Fruit fly (Drosophila melanogaster) whole organism, embryonic: ENCODE data around the gene CG8236.

Source experiments
- BEAF-32 ChIP-seq: fragments of 200-800 bp; sonication (Bioruptor generic); optimal IDR thresholded peaks from 3 replicates; lab custom pipeline; 2017; ENCODE audit warnings: missing biosample characterization, missing genetic modification characterization, mild to moderate bottlenecking, moderate library complexity, missing genetic modification reagents
- CG10654 ChIP-seq: fragments of 200-800 bp; sonication (Bioruptor generic); optimal IDR thresholded peaks from 2 replicates; lab custom pipeline; 2016; ENCODE audit warnings: missing biosample characterization, missing genetic modification characterization
- CG10979 ChIP-seq: fragments of 200-800 bp; sonication (Bioruptor generic); optimal IDR thresholded peaks from 2 replicates; lab custom pipeline; 2018; ENCODE audit warnings: missing biosample characterization, mild to moderate bottlenecking, missing genetic modification characterization, moderate library complexity
- CG11085 ChIP-seq: fragments of 200-800 bp; sonication (Bioruptor generic); IDR thresholded peaks from 2 replicates; pipeline ENCODE4 v1.3.6; 2022; ENCODE audit warnings: missing biosample characterization, missing genetic modification characterization
- CG12236 ChIP-seq: fragments of 200-800 bp; sonication (Bioruptor generic); optimal IDR thresholded peaks from 2 replicates; lab custom pipeline; 2016; ENCODE audit warnings: missing biosample characterization, missing genetic modification characterization
- CG13894 ChIP-seq: fragments of 200-800 bp; sonication (Bioruptor generic); optimal IDR thresholded peaks from 3 replicates; lab custom pipeline; 2018; ENCODE audit warnings: missing biosample characterization, mild to moderate bottlenecking, missing genetic modification characterization, moderate library complexity
- CG14860 ChIP-seq: fragments of 200-800 bp; sonication (Bioruptor generic); IDR thresholded peaks from 3 replicates; pipeline ENCODE4 v1.3.6; 2022; ENCODE audit warnings: missing biosample characterization, missing genetic modification characterization; ENCODE audit not compliant: partially characterized antibody
- CG15601 ChIP-seq: fragments of 200-800 bp; sonication (Bioruptor generic); optimal IDR thresholded peaks from 3 replicates; lab custom pipeline; 2019; ENCODE audit warnings: missing biosample characterization, mild to moderate bottlenecking, missing genetic modification characterization, moderate library complexity
- CG16813 ChIP-seq: fragments of 200-800 bp; sonication (Bioruptor generic); IDR thresholded peaks from 3 replicates; pipeline ENCODE4 v1.3.6; 2022; ENCODE audit warnings: missing biosample characterization, missing genetic modification characterization; ENCODE audit not compliant: partially characterized antibody
- CG17328 ChIP-seq: fragments of 200-800 bp; sonication (Bioruptor generic); IDR thresholded peaks from 2 replicates; pipeline ENCODE4 v1.3.6; 2022; ENCODE audit warnings: missing biosample characterization, missing genetic modification characterization
- CG17912 ChIP-seq: fragments of 200-800 bp; sonication (Bioruptor generic); optimal IDR thresholded peaks from 2 replicates; lab custom pipeline; 2018; ENCODE audit warnings: missing biosample characterization, mild to moderate bottlenecking, missing genetic modification characterization
- CG18476 ChIP-seq: fragments of 200-800 bp; sonication (Bioruptor generic); optimal IDR thresholded peaks from 2 replicates; lab custom pipeline; 2016; ENCODE audit warnings: missing biosample characterization, mild to moderate bottlenecking, missing genetic modification characterization
- CG32767 ChIP-seq: fragments of 200-800 bp; sonication (Bioruptor generic); IDR thresholded peaks from 2 replicates; pipeline ENCODE4 v1.3.6; 2022; ENCODE audit warnings: missing biosample characterization, missing genetic modification characterization
- CG34224 ChIP-seq: fragments of 200-800 bp; sonication (Bioruptor generic); IDR thresholded peaks from 3 replicates; pipeline ENCODE4 v1.3.6; 2022; ENCODE audit warnings: missing biosample characterization, missing genetic modification characterization; ENCODE audit not compliant: partially characterized antibody
- CG4360 ChIP-seq: fragments of 200-800 bp; sonication (Bioruptor generic); IDR thresholded peaks from 2 replicates; pipeline ENCODE4 v1.3.6; 2022; ENCODE audit warnings: missing biosample characterization, missing genetic modification characterization
- CG6689 ChIP-seq: fragments of 200-800 bp; sonication (Bioruptor generic); IDR thresholded peaks from 2 replicates; pipeline ENCODE4 v1.3.6; 2022; ENCODE audit warnings: missing biosample characterization, missing genetic modification characterization
- CG6854 ChIP-seq: fragments of 200-800 bp; sonication (Bioruptor generic); optimal IDR thresholded peaks from 3 replicates; lab custom pipeline; 2017; ENCODE audit warnings: missing biosample characterization, mild to moderate bottlenecking, missing genetic modification characterization
- CG8281 ChIP-seq: fragments of 200-800 bp; sonication (Bioruptor generic); optimal IDR thresholded peaks from 2 replicates; lab custom pipeline; 2018; ENCODE audit warnings: missing biosample characterization, mild to moderate bottlenecking, missing genetic modification characterization, moderate library complexity
- CG9932 ChIP-seq: fragments of 200-800 bp; sonication (Bioruptor generic); IDR thresholded peaks from 2 replicates; pipeline ENCODE4 v1.3.6; 2022; ENCODE audit warnings: missing biosample characterization, missing genetic modification characterization
- E2f2 ChIP-seq: fragments of 200-800 bp; sonication (Bioruptor generic); IDR thresholded peaks from 2 replicates; pipeline ENCODE4 v1.3.6; 2022; ENCODE audit warnings: missing biosample characterization, missing genetic modification characterization
- Fer3 ChIP-seq: fragments of 200-800 bp; sonication (Bioruptor generic); optimal IDR thresholded peaks from 2 replicates; lab custom pipeline; 2018; ENCODE audit warnings: missing biosample characterization, mild to moderate bottlenecking, missing genetic modification characterization, moderate library complexity
- Hmr ChIP-seq: fragments of 200-800 bp; sonication (Bioruptor generic); optimal IDR thresholded peaks from 3 replicates; lab custom pipeline; 2017; ENCODE audit warnings: mild to moderate bottlenecking, missing biosample characterization, missing genetic modification reagents, missing genetic modification characterization
- Jarid2 ChIP-seq: fragments of 200-800 bp; sonication (Bioruptor generic); optimal IDR thresholded peaks from 3 replicates; lab custom pipeline; 2017; ENCODE audit warnings: mild to moderate bottlenecking, missing biosample characterization, missing genetic modification reagents, missing genetic modification characterization
- MTF-1 ChIP-seq: fragments of 200-800 bp; sonication (Bioruptor generic); optimal IDR thresholded peaks from 2 replicates; lab custom pipeline; 2018; ENCODE audit warnings: missing biosample characterization, mild to moderate bottlenecking, missing genetic modification characterization, borderline replicate concordance
- Max ChIP-seq: fragments of 200-800 bp; sonication (Bioruptor generic); optimal IDR thresholded peaks from 2 replicates; lab custom pipeline; 2016; ENCODE audit warnings: missing biosample characterization, mild to moderate bottlenecking, missing genetic modification characterization
- Meics ChIP-seq: fragments of 200-800 bp; sonication (Bioruptor generic); optimal IDR thresholded peaks from 2 replicates; lab custom pipeline; 2017; ENCODE audit warnings: missing biosample characterization, mild to moderate bottlenecking, missing genetic modification characterization
- Spps ChIP-seq: fragments of 200-800 bp; sonication (Bioruptor generic); optimal IDR thresholded peaks from 2 replicates; lab custom pipeline; 2018; ENCODE audit warnings: missing biosample characterization, mild to moderate bottlenecking, missing genetic modification characterization
- Taf1 ChIP-seq: fragments of 200-800 bp; sonication (Bioruptor generic); IDR thresholded peaks from 2 replicates; pipeline ENCODE4 v1.3.6; 2022; ENCODE audit warnings: missing biosample characterization, missing genetic modification characterization
- az2 ChIP-seq: fragments of 200-800 bp; sonication (Bioruptor generic); optimal IDR thresholded peaks from 3 replicates; lab custom pipeline; 2016; ENCODE audit warnings: missing biosample characterization, missing genetic modification characterization
- cas ChIP-seq: fragments of 200-800 bp; sonication (Bioruptor generic); IDR thresholded peaks from 2 replicates; pipeline ENCODE4 v1.3.6; 2022; ENCODE audit warnings: missing biosample characterization, missing genetic modification characterization
- crc ChIP-seq: fragments of 200-800 bp; sonication (Bioruptor generic); optimal IDR thresholded peaks from 2 replicates; lab custom pipeline; 2016; ENCODE audit warnings: missing biosample characterization, missing genetic modification characterization
- crol ChIP-seq: fragments of 200-800 bp; sonication (Bioruptor generic); IDR thresholded peaks from 2 replicates; pipeline ENCODE4 v1.3.6; 2022; ENCODE audit warnings: missing biosample characterization, missing genetic modification characterization
- crp ChIP-seq, 2 experiments: fragments of 200-800 bp; sonication (Bioruptor generic); optimal IDR thresholded peaks; 2 replicates in 1 of 2; 3 replicates in 1 of 2; lab custom pipeline; 2017; ENCODE audit warnings: missing biosample characterization in 2 of 2, missing genetic modification characterization in 2 of 2, mild to moderate bottlenecking in 1 of 2, moderate library complexity in 1 of 2
- dati ChIP-seq: fragments of 200-800 bp; sonication (Bioruptor generic); IDR thresholded peaks from 2 replicates; pipeline ENCODE4 v1.3.6; 2022; ENCODE audit warnings: missing biosample characterization, missing genetic modification characterization
- disco-r ChIP-seq: fragments of 200-800 bp; sonication (Bioruptor generic); optimal IDR thresholded peaks from 2 replicates; lab custom pipeline; 2016; ENCODE audit warnings: missing biosample characterization, missing genetic modification characterization
- ems ChIP-seq: fragments of 200-800 bp; sonication (Bioruptor generic); optimal IDR thresholded peaks from 3 replicates; lab custom pipeline; 2016; ENCODE audit warnings: missing biosample characterization, missing genetic modification characterization
- en ChIP-seq: fragments of 200-800 bp; sonication (Bioruptor generic); optimal IDR thresholded peaks from 2 replicates; lab custom pipeline; 2016; ENCODE audit warnings: missing biosample characterization, missing genetic modification characterization
- fd102C ChIP-seq: fragments of 200-800 bp; sonication (Bioruptor generic); optimal IDR thresholded peaks from 2 replicates; lab custom pipeline; 2018; ENCODE audit warnings: missing biosample characterization, mild to moderate bottlenecking, missing genetic modification characterization, moderate library complexity
- fd64A ChIP-seq: fragments of 200-800 bp; sonication (Bioruptor generic); optimal IDR thresholded peaks from 3 replicates; lab custom pipeline; 2018; ENCODE audit warnings: missing biosample characterization, mild to moderate bottlenecking, missing genetic modification characterization
- fu2 ChIP-seq: fragments of 200-800 bp; sonication (Bioruptor generic); optimal IDR thresholded peaks from 2 replicates; lab custom pipeline; 2016; ENCODE audit warnings: missing biosample characterization, missing genetic modification characterization
- grn ChIP-seq: fragments of 200-800 bp; sonication (Bioruptor generic); optimal IDR thresholded peaks from 3 replicates; lab custom pipeline; 2017; ENCODE audit warnings: missing biosample characterization, missing genetic modification characterization
- jigr1 ChIP-seq: fragments of 200-800 bp; sonication (Bioruptor generic); IDR thresholded peaks from 3 replicates; pipeline ENCODE4 v1.3.6; 2022; ENCODE audit warnings: missing biosample characterization, missing genetic modification characterization
- onecut ChIP-seq: fragments of 200-800 bp; sonication (Bioruptor generic); IDR thresholded peaks from 2 replicates; pipeline ENCODE4 v1.3.6; 2022; ENCODE audit warnings: missing biosample characterization, missing genetic modification characterization
- prd ChIP-seq, 3 experiments: fragments of >200 bp in 2 of 3; fragments of 200-800 bp in 1 of 3; sonication (Bioruptor generic) in 1 of 3; optimal IDR thresholded peaks in 2 of 3; IDR thresholded peaks in 1 of 3; 2 replicates in 2 of 3; 3 replicates in 1 of 3; pipeline versions ENCODE4 v1.3.6 to Lab custom; 2017 to 2022; ENCODE audit warnings: missing biosample characterization in 1 of 3, missing genetic modification characterization in 1 of 3
- psq ChIP-seq: fragments of 200-800 bp; sonication (Bioruptor generic); optimal IDR thresholded peaks from 2 replicates; lab custom pipeline; 2017; ENCODE audit warnings: missing biosample characterization, missing genetic modification characterization
- sd ChIP-seq: fragments of 200-800 bp; sonication (Bioruptor generic); optimal IDR thresholded peaks from 3 replicates; lab custom pipeline; 2018; ENCODE audit warnings: missing biosample characterization, mild to moderate bottlenecking, missing genetic modification characterization, moderate library complexity
- sima ChIP-seq: fragments of 200-800 bp; sonication (Bioruptor generic); optimal IDR thresholded peaks from 2 replicates; lab custom pipeline; 2016; ENCODE audit warnings: missing biosample characterization, missing genetic modification characterization
- tio ChIP-seq: fragments of 200-800 bp; sonication (Bioruptor generic); optimal IDR thresholded peaks from 2 replicates; lab custom pipeline; 2017; ENCODE audit warnings: missing biosample characterization, missing genetic modification characterization, inconsistent platforms
- vnd ChIP-seq: fragments of 200-800 bp; sonication (Bioruptor generic); IDR thresholded peaks from 3 replicates; pipeline ENCODE4 v1.3.6; 2022; ENCODE audit warnings: missing biosample characterization, missing genetic modification characterization; ENCODE audit not compliant: partially characterized antibody
- zen2 ChIP-seq: fragments of 200-800 bp; sonication (Bioruptor generic); IDR thresholded peaks from 3 replicates; pipeline ENCODE4 v1.3.6; 2022; ENCODE audit warnings: missing biosample characterization, missing genetic modification characterization; ENCODE audit not compliant: partially characterized antibody

The CG8236 gene

dm6 chr3R:8784788-8785187 lies 15.6 kb downstream of the CG8236 start (continued):
- TF ChIP-seq grn (GFP tag; lab: Kevin White, UChicago): no peak
- no peak for TF ChIP-seq CG10654 (GFP tag; lab: Kevin White, UChicago)
- no peak for TF ChIP-seq crc (GFP tag; lab: Kevin White, UChicago)
- TF ChIP-seq CG11085 (GFP tag; lab: Robert Waterston, UW): no peak
- no peak for TF ChIP-seq disco-r (GFP tag; lab: Kevin White, UChicago)
- no peak for TF ChIP-seq en
- peak; percentile 10 for TF ChIP-seq fu2 (GFP tag; lab: Kevin White, UChicago)
- no peak for TF ChIP-seq CG13894 (tag; lab: Kevin White, UChicago)
- TF ChIP-seq vnd (GFP tag; lab: Robert Waterston, UW): no peak
- no peak for TF ChIP-seq CG4360 (GFP tag; lab: Robert Waterston, UW)
- TF ChIP-seq fd102C (GFP tag; lab: Kevin White, UChicago): no peak
- peak; percentile 3 for TF ChIP-seq CG18476 (GFP tag; lab: Kevin White, UChicago)
- peak; percentile 44 for TF ChIP-seq Hmr (GFP tag; lab: Kevin White, UChicago)
- TF ChIP-seq jigr1 (GFP tag; lab: Robert Waterston, UW): no peak
- TF ChIP-seq MTF-1 (GFP tag; lab: Kevin White, UChicago): no peak
- TF ChIP-seq CG14860 (GFP tag; lab: Robert Waterston, UW): no peak
- no peak for TF ChIP-seq CG8281
- no peak for TF ChIP-seq Meics (GFP tag; lab: Kevin White, UChicago)
- peak; percentile 44; the same call in 1 of the 2 replicates for TF ChIP-seq CG17328
- no peak for TF ChIP-seq CG17912 (GFP tag; lab: Kevin White, UChicago)
- no peak for TF ChIP-seq CG6854
- peak; percentile 29; the same call in 1 of the 2 replicates for TF ChIP-seq cas (GFP tag; lab: Robert Waterston, UW)
- peak; percentile 35; the same call in 1 of the 2 replicates for TF ChIP-seq CG6689 (GFP tag; lab: Robert Waterston, UW)
- no peak for TF ChIP-seq psq (GFP tag; lab: Kevin White, UChicago)
- no peak for TF ChIP-seq BEAF-32 (GFP tag; lab: Kevin White, UChicago)
- TF ChIP-seq tio (GFP tag; lab: Kevin White, UChicago): peak; percentile 29
- no peak for TF ChIP-seq dati (GFP tag; lab: Robert Waterston, UW)
- no peak for TF ChIP-seq Max
- TF ChIP-seq CG12236 (GFP tag; lab: Kevin White, UChicago): no peak
- no peak for TF ChIP-seq CG15601 (tag; lab: Kevin White, UChicago)
- TF ChIP-seq CG34224 (GFP tag; lab: Robert Waterston, UW): no peak
- TF ChIP-seq fd64A: no peak
- TF ChIP-seq CG32767 (GFP tag; lab: Robert Waterston, UW): peak; percentile 47; the same call in 1 of the 2 replicates
- no peak for TF ChIP-seq onecut (GFP tag; lab: Robert Waterston, UW)
- TF ChIP-seq CG9932 (GFP tag; lab: Robert Waterston, UW): peak; percentile 69
- no peak for TF ChIP-seq Jarid2 (GFP tag; lab: Kevin White, UChicago)
- no peak for TF ChIP-seq CG16813 (GFP tag; lab: Robert Waterston, UW)
- TF ChIP-seq zen2: no peak
- no peak for TF ChIP-seq Fer3 (tag; lab: Kevin White, UChicago)
- no peak for TF ChIP-seq sd (tag; lab: Kevin White, UChicago)
- TF ChIP-seq prd (optimal IDR thresholded peaks at IDR 0.05; lab: Kevin White, UChicago): no peak
- peak; percentile 63 for TF ChIP-seq prd (GFP tag; IDR thresholded peaks at IDR 0.05; lab: Robert Waterston, UW)
- no peak for TF ChIP-seq CG10979 (tag; lab: Kevin White, UChicago)
- TF ChIP-seq E2f2 (GFP tag; lab: Robert Waterston, UW): peak; percentile 31; the same call in 1 of the 2 replicates
- TF ChIP-seq crol: no peak
- TF ChIP-seq ems (GFP tag; lab: Kevin White, UChicago): peak; percentile 1
- no peak for TF ChIP-seq az2
- 0 out of 2 replicates have a peak, but pooled peaks have one; percentile 44 for TF ChIP-seq Taf1 (GFP tag; lab: Robert Waterston, UW)
- TF ChIP-seq sima (GFP tag; lab: Kevin White, UChicago): no peak
- TF ChIP-seq Spps: no peak
- no peak for TF ChIP-seq crp (GFP tag; optimal IDR thresholded peaks at IDR 0.05; lab: Kevin White, UChicago)
